Fruit fly (Drosophila melanogaster) whole organism, wandering third instar larva: ENCODE results near the gene CG5969.
A peak's percentile ranks its signal among the peaks of the same experiment; 100 is the strongest.

Experiments used
- Abd-B ChIP-seq: fragments of >200 bp; optimal IDR thresholded peaks from 2 replicates; lab custom pipeline; 2017; ENCODE audit warnings: missing biosample characterization, missing genetic modification characterization
- CG32264 ChIP-seq: fragments of 200-800 bp; sonication (Bioruptor generic); optimal IDR thresholded peaks from 2 replicates; lab custom pipeline; 2016; ENCODE audit warnings: missing biosample characterization, missing genetic modification characterization
- CG9705 ChIP-seq: fragments of 200-800 bp; sonication (Bioruptor generic); optimal IDR thresholded peaks from 2 replicates; lab custom pipeline; 2018; ENCODE audit warnings: missing biosample characterization, mild to moderate bottlenecking, missing genetic modification characterization
- CrebA ChIP-seq: fragments of 200-800 bp; sonication (Bioruptor generic); optimal IDR thresholded peaks from 2 replicates; lab custom pipeline; 2016; ENCODE audit warnings: missing biosample characterization, mild to moderate bottlenecking, missing genetic modification characterization, borderline replicate concordance
- Dfd ChIP-seq: fragments of >200 bp; optimal IDR thresholded peaks from 2 replicates; lab custom pipeline; 2017; ENCODE audit warnings: missing biosample characterization, missing genetic modification characterization
- Dif ChIP-seq: fragments of 200-275, 200-300 bp; sonication (Bioruptor generic); optimal IDR thresholded peaks from 2 replicates; lab custom pipeline; 2018; ENCODE audit warnings: missing biosample characterization, missing genetic modification characterization; ENCODE audit not compliant: partially characterized antibody
- GATAd ChIP-seq: sonication (Bioruptor generic); optimal IDR thresholded peaks from 2 replicates; lab custom pipeline; 2016; ENCODE audit warnings: missing biosample characterization, missing genetic modification characterization
- HLH106 ChIP-seq: fragments of 200-800 bp; optimal IDR thresholded peaks from 3 replicates; lab custom pipeline; 2019; ENCODE audit warnings: missing biosample characterization, mild to moderate bottlenecking, missing genetic modification characterization, moderate library complexity
- Hnf4 ChIP-seq: fragments of 200-800 bp; sonication (Bioruptor generic); optimal IDR thresholded peaks from 2 replicates; lab custom pipeline; 2016; ENCODE audit warnings: missing biosample characterization, mild to moderate bottlenecking, missing genetic modification characterization
- Hr78 ChIP-seq: fragments of >200 bp; optimal IDR thresholded peaks from 2 replicates; lab custom pipeline; 2017; ENCODE audit warnings: missing biosample characterization, missing genetic modification characterization
- Hr83 ChIP-seq: fragments of 200-300 bp; sonication (Bioruptor generic); optimal IDR thresholded peaks from 2 replicates; lab custom pipeline; 2016; ENCODE audit warnings: missing biosample characterization, mild to moderate bottlenecking, missing genetic modification characterization, moderate library complexity; ENCODE audit not compliant: poor library complexity, severe bottlenecking
- Jra ChIP-seq: sonication (Bioruptor generic); optimal IDR thresholded peaks from 2 replicates; lab custom pipeline; 2016; ENCODE audit warnings: missing biosample characterization, missing genetic modification characterization
- Mio ChIP-seq: sonication (Bioruptor generic); optimal IDR thresholded peaks from 2 replicates; lab custom pipeline; 2016; ENCODE audit warnings: missing biosample characterization, missing genetic modification characterization
- Myc ChIP-seq: fragments of >200 bp; optimal IDR thresholded peaks from 2 replicates; lab custom pipeline; 2017
- N ChIP-seq: fragments of >200 bp; optimal IDR thresholded peaks from 2 replicates; lab custom pipeline; 2018; ENCODE audit warnings: missing biosample characterization, missing external identifiers, missing genetic modification characterization
- OdsH ChIP-seq: fragments of 200-800 bp; sonication (Bioruptor generic); optimal IDR thresholded peaks from 2 replicates; lab custom pipeline; 2016; ENCODE audit warnings: missing biosample characterization, mild to moderate bottlenecking, missing genetic modification characterization
- Rel ChIP-seq, 2 experiments: fragments of 200-800 bp; sonication (Bioruptor generic) in 1 of 2; optimal IDR thresholded peaks; 2 replicates in 1 of 2; 3 replicates in 1 of 2; lab custom pipeline; 2016 to 2019; ENCODE audit warnings: mild to moderate bottlenecking in 2 of 2, missing biosample characterization in 2 of 2, missing genetic modification characterization in 2 of 2, moderate library complexity in 1 of 2
- Sp1 ChIP-seq: fragments of 200-800 bp; sonication (Bioruptor generic); optimal IDR thresholded peaks from 3 replicates; lab custom pipeline; 2019; ENCODE audit warnings: missing biosample characterization, mild to moderate bottlenecking, missing genetic modification characterization, moderate library complexity
- Vsx2 ChIP-seq: fragments of 200-300, 225-300 bp; sonication (Bioruptor generic); optimal IDR thresholded peaks from 2 replicates; lab custom pipeline; 2018; ENCODE audit warnings: missing biosample characterization, missing genetic modification characterization; ENCODE audit not compliant: partially characterized antibody
- br ChIP-seq: fragments of 200-800 bp; sonication (Bioruptor generic); optimal IDR thresholded peaks from 2 replicates; lab custom pipeline; 2016; ENCODE audit warnings: missing biosample characterization, missing genetic modification characterization
- brk ChIP-seq: fragments of 200-800 bp; sonication (Bioruptor generic); optimal IDR thresholded peaks from 2 replicates; lab custom pipeline; 2016; ENCODE audit warnings: missing biosample characterization, mild to moderate bottlenecking, missing genetic modification characterization
- dl ChIP-seq, 2 experiments: fragments of 175-275, 200-275 bp in 1 of 2; fragments of 200-275 bp in 1 of 2; sonication (Bioruptor generic); optimal IDR thresholded peaks; lab custom pipeline; 2018; ENCODE audit warnings: mild to moderate bottlenecking in 2 of 2, missing biosample characterization in 2 of 2, missing genetic modification characterization in 2 of 2, moderate library complexity in 2 of 2; ENCODE audit not compliant: partially characterized antibody in 2 of 2, insufficient read depth in 1 of 2
- dmrt93B ChIP-seq: fragments of 200-800 bp; sonication (Bioruptor generic); optimal IDR thresholded peaks from 2 replicates; lab custom pipeline; 2018; ENCODE audit warnings: missing biosample characterization, mild to moderate bottlenecking, missing genetic modification characterization
- dsf ChIP-seq: sonication (Bioruptor generic); optimal IDR thresholded peaks from 2 replicates; lab custom pipeline; 2016; ENCODE audit warnings: missing biosample characterization, missing genetic modification characterization, borderline replicate concordance
- ey ChIP-seq: fragments of 200-800 bp; sonication (Bioruptor generic); optimal IDR thresholded peaks from 2 replicates; lab custom pipeline; 2016; ENCODE audit warnings: missing biosample characterization, missing genetic modification characterization
- foxo ChIP-seq, 2 experiments: fragments of 200-800 bp; sonication (Bioruptor generic); optimal IDR thresholded peaks; 2 replicates in 1 of 2; 3 replicates in 1 of 2; lab custom pipeline; 2016 to 2017; ENCODE audit warnings: missing biosample characterization in 2 of 2, missing genetic modification characterization in 2 of 2
- fru ChIP-seq: fragments of 200-800 bp; sonication (Bioruptor generic); optimal IDR thresholded peaks from 3 replicates; lab custom pipeline; 2016; ENCODE audit warnings: missing biosample characterization, mild to moderate bottlenecking, missing genetic modification characterization
- h ChIP-seq: fragments of 200-800 bp; sonication (Bioruptor generic); optimal IDR thresholded peaks from 3 replicates; lab custom pipeline; 2016; ENCODE audit warnings: missing biosample characterization, mild to moderate bottlenecking, missing genetic modification characterization
- jim ChIP-seq: fragments of 175-275, 200-325 bp; sonication (Bioruptor generic); optimal IDR thresholded peaks from 2 replicates; lab custom pipeline; 2016; ENCODE audit warnings: missing biosample characterization, mild to moderate bottlenecking, missing genetic modification characterization
- lola ChIP-seq: fragments of >200 bp; optimal IDR thresholded peaks from 2 replicates; lab custom pipeline; 2017; ENCODE audit warnings: missing biosample characterization, missing genetic modification characterization
- pan ChIP-seq: fragments of >200 bp; optimal IDR thresholded peaks from 2 replicates; lab custom pipeline; 2017
- psq ChIP-seq: fragments of 200-800 bp; sonication (Bioruptor generic); optimal IDR thresholded peaks from 3 replicates; lab custom pipeline; 2017; ENCODE audit warnings: missing biosample characterization, mild to moderate bottlenecking, missing genetic modification characterization, moderate library complexity
- rgr ChIP-seq: fragments of 200-800 bp; sonication (Bioruptor generic); optimal IDR thresholded peaks from 3 replicates; lab custom pipeline; 2016; ENCODE audit warnings: missing biosample characterization, mild to moderate bottlenecking, missing genetic modification characterization
- sage ChIP-seq: fragments of 200-800 bp; sonication (Bioruptor generic); optimal IDR thresholded peaks from 2 replicates; lab custom pipeline; 2016; ENCODE audit warnings: missing biosample characterization, mild to moderate bottlenecking, missing genetic modification characterization
- sv ChIP-seq: fragments of 200-800 bp; sonication (Bioruptor generic); optimal IDR thresholded peaks from 3 replicates; lab custom pipeline; 2016; ENCODE audit warnings: missing biosample characterization, missing genetic modification characterization
- tai ChIP-seq: sonication (Bioruptor generic); optimal IDR thresholded peaks from 2 replicates; lab custom pipeline; 2016; ENCODE audit warnings: missing biosample characterization, missing genetic modification characterization
- usp ChIP-seq: fragments of >200 bp; optimal IDR thresholded peaks from 2 replicates; lab custom pipeline; 2017; ENCODE audit warnings: missing biosample characterization, missing genetic modification characterization
- woc ChIP-seq: sonication (Bioruptor generic); optimal IDR thresholded peaks from 2 replicates; lab custom pipeline; 2016; ENCODE audit warnings: missing biosample characterization, mild to moderate bottlenecking, missing genetic modification characterization

Gene CG5969

dm6 chr3L:20508136-20508635, 34.6 kb downstream of the CG5969 start (continued):
- peak; percentile 48 for TF ChIP-seq Dif (GFP tag; lab: Kevin White, UChicago)
- TF ChIP-seq ey (GFP tag; lab: Kevin White, UChicago), result peak; percentile 92
- TF ChIP-seq CG32264 (GFP tag; lab: Kevin White, UChicago), result peak; percentile 81
- no peak for TF ChIP-seq pan
- peak; percentile 87 for TF ChIP-seq HLH106 (tag; lab: Kevin White, UChicago)
- peak; percentile 88 for TF ChIP-seq Hr83 (GFP tag; lab: Kevin White, UChicago)
- TF ChIP-seq Hnf4, result peak; percentile 89
- TF ChIP-seq rgr (GFP tag; lab: Kevin White, UChicago), result peak; percentile 92
- TF ChIP-seq Vsx2 (GFP tag; lab: Kevin White, UChicago), result peak; percentile 21
- TF ChIP-seq N (GFP tag; lab: Kevin White, UChicago), result no peak

dm6 chr3L:20509121-20509934, 35.7 kb downstream of the CG5969 start:
- peak in 1 of 2 experiments; percentile 60 for TF ChIP-seq dl (GFP tag; optimal IDR thresholded peaks at IDR 0.05; lab: Kevin White, UChicago; ENCODE audit: insufficient read depth in 1 of 2, partially characterized antibody in 2 of 2)
- no peak for TF ChIP-seq jim (GFP tag; lab: Kevin White, UChicago)
- TF ChIP-seq foxo (GFP tag; optimal IDR thresholded peaks at IDR 0.05; lab: Kevin White, UChicago), result peak in 1 of 2 experiments; percentile 86
- TF ChIP-seq Abd-B (GFP tag; lab: Kevin White, UChicago), result no peak
- no peak for TF ChIP-seq Hr83 (GFP tag; lab: Kevin White, UChicago)
- TF ChIP-seq rgr (GFP tag; lab: Kevin White, UChicago), result peak; percentile 75
- peak; percentile 18 for TF ChIP-seq sage
- no peak for TF ChIP-seq pan
- no peak for TF ChIP-seq dsf
- TF ChIP-seq usp (GFP tag; lab: Kevin White, UChicago), result no peak
- no peak for TF ChIP-seq Hr78 (GFP tag; lab: Kevin White, UChicago)
- TF ChIP-seq dmrt93B (GFP tag; lab: Kevin White, UChicago), result peak; percentile 61
- peak; percentile 69 for TF ChIP-seq tai
- TF ChIP-seq fru (GFP tag; lab: Kevin White, UChicago), result peak; percentile 87
- TF ChIP-seq ey (GFP tag; lab: Kevin White, UChicago), result peak; percentile 85
- peak; percentile 70 for TF ChIP-seq sv (GFP tag; lab: Kevin White, UChicago)
- TF ChIP-seq HLH106 (tag; lab: Kevin White, UChicago), result peak; percentile 77
- TF ChIP-seq Hnf4, result peak; percentile 60
- no peak for TF ChIP-seq N (GFP tag; lab: Kevin White, UChicago)
- peak; percentile 83 for TF ChIP-seq br (GFP tag; lab: Kevin White, UChicago)
- peak; percentile 67 for TF ChIP-seq Jra
- TF ChIP-seq CrebA (GFP tag; lab: Kevin White, UChicago), result no peak
- peak; percentile 89 for TF ChIP-seq psq (GFP tag; lab: Kevin White, UChicago)
- peak; percentile 49 for TF ChIP-seq CG32264 (GFP tag; lab: Kevin White, UChicago)
- TF ChIP-seq Myc (lab: Kevin White, UChicago), result no peak
- peak; percentile 96 for TF ChIP-seq woc (GFP tag; lab: Kevin White, UChicago)
- TF ChIP-seq Sp1 (GFP tag; lab: Kevin White, UChicago), result peak; percentile 87
- TF ChIP-seq Dfd (GFP tag; lab: Kevin White, UChicago), result no peak
- TF ChIP-seq lola, result no peak
- peak; percentile 31 for TF ChIP-seq Rel (GFP tag; optimal IDR thresholded peaks at IDR 0.05; lab: Kevin White, UChicago)
- TF ChIP-seq Rel (tag; optimal IDR thresholded peaks at IDR 0.05; lab: Kevin White, UChicago), result peak; percentile 21
- TF ChIP-seq h (GFP tag; lab: Kevin White, UChicago), result peak; percentile 83
- TF ChIP-seq CG9705 (GFP tag; lab: Kevin White, UChicago), result peak; percentile 63
- TF ChIP-seq Dif (GFP tag; lab: Kevin White, UChicago), result peak; percentile 51
- no peak for TF ChIP-seq GATAd (GFP tag; lab: Kevin White, UChicago)
- TF ChIP-seq Vsx2 (GFP tag; lab: Kevin White, UChicago), result no peak
- peak; percentile 81 for TF ChIP-seq OdsH (GFP tag; lab: Kevin White, UChicago)
- TF ChIP-seq Mio, result no peak
- peak; percentile 23 for TF ChIP-seq brk
